Worm (Caenorhabditis elegans): ENCODE measurements around the gene semi-1.

DNA sequence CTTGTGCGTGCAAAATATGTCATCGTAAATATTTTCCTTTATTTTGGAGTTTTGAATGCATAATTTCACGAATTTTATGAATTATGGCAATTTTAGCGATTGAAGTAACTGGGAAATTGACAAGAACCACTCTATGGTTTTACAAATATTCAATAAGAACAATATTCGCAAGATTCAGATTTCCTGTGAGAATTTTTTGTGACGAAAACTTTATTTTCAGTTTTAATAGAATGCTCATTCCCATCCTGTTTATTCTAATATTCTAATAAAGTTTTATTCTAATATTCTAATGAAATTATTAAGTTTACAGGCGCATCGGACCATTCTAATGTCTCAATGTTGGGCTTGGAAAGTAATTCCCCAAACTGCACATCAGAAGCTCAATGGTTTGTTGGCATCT lies 8.2 kb upstream of the semi-1 start, which contains the start of gene R11G10.3:
- no peak for TF ChIP-seq dao-5 (tag; optimal IDR thresholded peaks at IDR 0.05)
- no peak for TF ChIP-seq W03F9.2 (tag; optimal IDR thresholded peaks at IDR 0.05)
